Fruit fly (Drosophila melanogaster) whole organism, embryonic: ENCODE data around the gene Elp6.

Source experiments
- Blimp-1 ChIP-seq: fragments of 200-800 bp; sonication (Bioruptor generic); optimal IDR thresholded peaks from 3 replicates; lab custom pipeline; 2018; ENCODE audit warnings: missing biosample characterization, missing genetic modification characterization, mild to moderate bottlenecking, moderate library complexity, missing genetic modification reagents
- BtbVII ChIP-seq: fragments of 200-800 bp; sonication (Bioruptor generic); optimal IDR thresholded peaks from 3 replicates; lab custom pipeline; 2017; ENCODE audit warnings: missing biosample characterization, mild to moderate bottlenecking, missing genetic modification characterization
- CG10543 ChIP-seq: fragments of 200-800 bp; sonication (Bioruptor generic); optimal IDR thresholded peaks from 3 replicates; lab custom pipeline; 2017; ENCODE audit warnings: missing biosample characterization, mild to moderate bottlenecking, missing genetic modification characterization, moderate library complexity
- CG11247 ChIP-seq: fragments of 200-800 bp; sonication (Bioruptor generic); IDR thresholded peaks from 2 replicates; pipeline ENCODE4 v1.3.6; 2022; ENCODE audit warnings: missing biosample characterization, missing genetic modification characterization
- CG11456 ChIP-seq: fragments of 200-800 bp; sonication (Bioruptor generic); IDR thresholded peaks from 3 replicates; pipeline ENCODE4 v1.3.6; 2022; ENCODE audit warnings: missing biosample characterization, missing genetic modification characterization
- CG12071 ChIP-seq: fragments of 200-800 bp; sonication (Bioruptor generic); optimal IDR thresholded peaks from 3 replicates; lab custom pipeline; 2018; ENCODE audit warnings: missing biosample characterization, mild to moderate bottlenecking, missing genetic modification characterization
- CG13296 ChIP-seq: fragments of 200-800 bp; sonication (Bioruptor generic); optimal IDR thresholded peaks from 3 replicates; lab custom pipeline; 2018; ENCODE audit warnings: missing biosample characterization, mild to moderate bottlenecking, missing genetic modification characterization
- CG13624 ChIP-seq: fragments of 200-800 bp; sonication (Bioruptor generic); optimal IDR thresholded peaks from 2 replicates; lab custom pipeline; 2016; ENCODE audit warnings: missing biosample characterization, missing genetic modification characterization
- CG14014 ChIP-seq: fragments of 200-800 bp; sonication (Bioruptor generic); IDR thresholded peaks from 2 replicates; pipeline ENCODE4 v1.3.6; 2022; ENCODE audit warnings: missing biosample characterization, missing genetic modification characterization
- CG15479 ChIP-seq: fragments of 200-800 bp; sonication (Bioruptor generic); optimal IDR thresholded peaks from 3 replicates; lab custom pipeline; 2019; ENCODE audit warnings: missing biosample characterization, mild to moderate bottlenecking, missing genetic modification characterization, moderate library complexity
- CG17385 ChIP-seq: fragments of 200-800 bp; sonication (Bioruptor generic); optimal IDR thresholded peaks from 3 replicates; lab custom pipeline; 2018; ENCODE audit warnings: missing biosample characterization, mild to moderate bottlenecking, missing genetic modification characterization
- CG1792 ChIP-seq: fragments of 200-800 bp; sonication (Bioruptor generic); optimal IDR thresholded peaks from 2 replicates; lab custom pipeline; 2016; ENCODE audit warnings: missing biosample characterization, missing genetic modification characterization
- CG32767 ChIP-seq: fragments of 200-800 bp; sonication (Bioruptor generic); IDR thresholded peaks from 2 replicates; pipeline ENCODE4 v1.3.6; 2022; ENCODE audit warnings: missing biosample characterization, missing genetic modification characterization
- CG34376 ChIP-seq: fragments of 200-800 bp; sonication (Bioruptor generic); optimal IDR thresholded peaks from 2 replicates; lab custom pipeline; 2018; ENCODE audit warnings: missing biosample characterization, mild to moderate bottlenecking, missing genetic modification characterization
- CG4328 ChIP-seq: fragments of 200-800 bp; sonication (Bioruptor generic); optimal IDR thresholded peaks from 3 replicates; lab custom pipeline; 2017; ENCODE audit warnings: missing biosample characterization, missing genetic modification reagents, missing genetic modification characterization
- CG4707 ChIP-seq: fragments of 200-800 bp; sonication (Bioruptor generic); optimal IDR thresholded peaks from 2 replicates; lab custom pipeline; 2018; ENCODE audit warnings: missing biosample characterization, mild to moderate bottlenecking, missing genetic modification characterization, moderate library complexity
- CG7839 ChIP-seq: fragments of 200-800 bp; sonication (Bioruptor generic); optimal IDR thresholded peaks from 3 replicates; lab custom pipeline; 2018; ENCODE audit warnings: missing biosample characterization, mild to moderate bottlenecking, missing genetic modification characterization, moderate library complexity
- CG8359 ChIP-seq: fragments of 200-800 bp; sonication (Bioruptor generic); optimal IDR thresholded peaks from 2 replicates; lab custom pipeline; 2017; ENCODE audit warnings: missing biosample characterization, mild to moderate bottlenecking, missing genetic modification characterization, borderline replicate concordance
- CG8478 ChIP-seq: fragments of >200 bp; optimal IDR thresholded peaks from 2 replicates; lab custom pipeline; 2018
- D19B ChIP-seq: fragments of 200-800 bp; sonication (Bioruptor generic); optimal IDR thresholded peaks from 2 replicates; lab custom pipeline; 2017; ENCODE audit warnings: missing biosample characterization, mild to moderate bottlenecking, missing genetic modification characterization
- Dll ChIP-seq: fragments of 200-800 bp; sonication (Bioruptor generic); IDR thresholded peaks from 4 replicates; pipeline ENCODE4 v1.3.6; 2022; ENCODE audit warnings: missing biosample characterization, missing genetic modification characterization; ENCODE audit not compliant: partially characterized antibody
- Dref ChIP-seq: fragments of 200-800 bp; sonication (Bioruptor generic); IDR thresholded peaks from 2 replicates; pipeline ENCODE4 v1.3.6; 2022; ENCODE audit warnings: missing biosample characterization, missing genetic modification characterization
- Drgx ChIP-seq: fragments of 200-800 bp; sonication (Bioruptor generic); IDR thresholded peaks from 2 replicates; pipeline ENCODE4 v1.3.6; 2022; ENCODE audit warnings: missing biosample characterization, missing genetic modification characterization
- Fer1 ChIP-seq: fragments of 200-800 bp; sonication (Bioruptor generic); optimal IDR thresholded peaks from 2 replicates; lab custom pipeline; 2017; ENCODE audit warnings: missing biosample characterization, mild to moderate bottlenecking, missing genetic modification characterization
- HLH54F ChIP-seq: fragments of 200-800 bp; sonication (Bioruptor generic); optimal IDR thresholded peaks from 3 replicates; lab custom pipeline; 2016; ENCODE audit warnings: missing biosample characterization, missing genetic modification characterization
- Hr3 ChIP-seq: fragments of 200-800 bp; sonication (Bioruptor generic); optimal IDR thresholded peaks from 3 replicates; lab custom pipeline; 2016; ENCODE audit warnings: missing biosample characterization, missing genetic modification characterization
- Jarid2 ChIP-seq: fragments of 200-800 bp; sonication (Bioruptor generic); optimal IDR thresholded peaks from 3 replicates; lab custom pipeline; 2017; ENCODE audit warnings: mild to moderate bottlenecking, missing biosample characterization, missing genetic modification reagents, missing genetic modification characterization
- Lim3 ChIP-seq: fragments of 200-800 bp; sonication (Bioruptor generic); IDR thresholded peaks from 2 replicates; pipeline ENCODE4 v1.3.6; 2022; ENCODE audit warnings: missing biosample characterization, missing genetic modification characterization
- Meics ChIP-seq: fragments of 200-800 bp; sonication (Bioruptor generic); optimal IDR thresholded peaks from 2 replicates; lab custom pipeline; 2017; ENCODE audit warnings: missing biosample characterization, mild to moderate bottlenecking, missing genetic modification characterization
- NFAT ChIP-seq: fragments of 200-800 bp; sonication (Bioruptor generic); IDR thresholded peaks from 2 replicates; pipeline ENCODE4 v1.3.6; 2022; ENCODE audit warnings: missing biosample characterization, missing genetic modification characterization
- NfI ChIP-seq: fragments of 200-800 bp; sonication (Bioruptor generic); optimal IDR thresholded peaks from 3 replicates; lab custom pipeline; 2018; ENCODE audit warnings: missing biosample characterization, mild to moderate bottlenecking, missing genetic modification characterization, moderate library complexity
- Sin3A ChIP-seq: fragments of >200 bp; optimal IDR thresholded peaks from 2 replicates; lab custom pipeline; 2018
- Six4 ChIP-seq: fragments of 200-800 bp; sonication (Bioruptor generic); optimal IDR thresholded peaks from 2 replicates; lab custom pipeline; 2016; ENCODE audit warnings: missing biosample characterization, missing genetic modification characterization
- Trl ChIP-seq, 3 experiments: fragments of >200 bp in 2 of 3; fragments of 200-800 bp in 1 of 3; sonication (Bioruptor generic) in 1 of 3; optimal IDR thresholded peaks; 2 replicates in 1 of 3; 3 replicates in 2 of 3; lab custom pipeline; 2016 to 2017; ENCODE audit warnings: missing biosample characterization in 1 of 3, missing genetic modification characterization in 1 of 3
- cas ChIP-seq: fragments of 200-800 bp; sonication (Bioruptor generic); IDR thresholded peaks from 2 replicates; pipeline ENCODE4 v1.3.6; 2022; ENCODE audit warnings: missing biosample characterization, missing genetic modification characterization
- chm ChIP-seq: fragments of 200-800 bp; sonication (Bioruptor generic); IDR thresholded peaks from 2 replicates; pipeline ENCODE4 v1.3.6; 2022; ENCODE audit warnings: missing biosample characterization, missing genetic modification characterization
- crc ChIP-seq: fragments of 200-800 bp; sonication (Bioruptor generic); optimal IDR thresholded peaks from 2 replicates; lab custom pipeline; 2016; ENCODE audit warnings: missing biosample characterization, missing genetic modification characterization
- dmrt11E ChIP-seq: fragments of 200-800 bp; sonication (Bioruptor generic); optimal IDR thresholded peaks from 3 replicates; lab custom pipeline; 2018; ENCODE audit warnings: missing biosample characterization, mild to moderate bottlenecking, missing genetic modification characterization, moderate library complexity
- ftz-f1 ChIP-seq: fragments of 200-800 bp; sonication (Bioruptor generic); optimal IDR thresholded peaks from 2 replicates; lab custom pipeline; 2016; ENCODE audit warnings: missing biosample characterization, missing genetic modification characterization
- insv ChIP-seq, 2 experiments: fragments of 200-800 bp; sonication (Bioruptor generic); optimal IDR thresholded peaks; 3 replicates each; lab custom pipeline; 2016 to 2018; ENCODE audit warnings: missing biosample characterization in 2 of 2, missing genetic modification characterization in 2 of 2
- jumu ChIP-seq: fragments of 200-800 bp; sonication (Bioruptor generic); optimal IDR thresholded peaks from 3 replicates; lab custom pipeline; 2016; ENCODE audit warnings: missing biosample characterization, missing genetic modification characterization
- lilli ChIP-seq: fragments of 200-800 bp; sonication (Bioruptor generic); optimal IDR thresholded peaks from 3 replicates; lab custom pipeline; 2016; ENCODE audit warnings: missing biosample characterization, missing genetic modification characterization
- otp ChIP-seq: fragments of 200-800 bp; sonication (Bioruptor generic); IDR thresholded peaks from 3 replicates; pipeline ENCODE4, ENCODE4 v1.3.6; 2022; ENCODE audit warnings: missing biosample characterization, missing genetic modification characterization
- pan ChIP-seq, 4 experiments: fragments of >200 bp in 3 of 4; fragments of 200-800 bp in 1 of 4; sonication (Bioruptor generic) in 1 of 4; optimal IDR thresholded peaks in 3 of 4; IDR thresholded peaks in 1 of 4; 2 replicates each; pipeline versions ENCODE4 v1.3.6 to Lab custom; 2017 to 2022; ENCODE audit warnings: missing biosample characterization in 2 of 4, missing genetic modification characterization in 2 of 4, mixed read lengths in 1 of 4
- sc ChIP-seq, 3 experiments: fragments of >200 bp in 2 of 3; fragments of 200-800 bp in 1 of 3; sonication (Bioruptor generic) in 1 of 3; optimal IDR thresholded peaks; 2 replicates in 2 of 3; 3 replicates in 1 of 3; lab custom pipeline; 2017; ENCODE audit warnings: mild to moderate bottlenecking in 1 of 3, missing biosample characterization in 1 of 3, missing genetic modification characterization in 1 of 3, missing genetic modification reagents in 1 of 3
- stc ChIP-seq: fragments of 200-800 bp; sonication (Bioruptor generic); IDR thresholded peaks from 2 replicates; pipeline ENCODE4 v1.3.6; 2022; ENCODE audit warnings: missing biosample characterization, missing genetic modification characterization
- tin ChIP-seq: fragments of 200-800 bp; sonication (Bioruptor generic); optimal IDR thresholded peaks from 3 replicates; lab custom pipeline; 2016; ENCODE audit warnings: missing biosample characterization, missing genetic modification characterization
- unc-4 ChIP-seq: fragments of 200-800 bp; sonication (Bioruptor generic); IDR thresholded peaks from 2 replicates; pipeline ENCODE4 v1.3.6; 2022; ENCODE audit warnings: missing biosample characterization, missing genetic modification characterization; ENCODE audit not compliant: partially characterized antibody
- unpg ChIP-seq: fragments of 200-800 bp; sonication (Bioruptor generic); optimal IDR thresholded peaks from 3 replicates; lab custom pipeline; 2018; ENCODE audit warnings: missing biosample characterization, mild to moderate bottlenecking, missing genetic modification characterization, moderate library complexity
- wdn ChIP-seq: fragments of 200-800 bp; sonication (Bioruptor generic); IDR thresholded peaks from 2 replicates; pipeline ENCODE4 v1.3.6; 2022; ENCODE audit warnings: missing biosample characterization, missing genetic modification characterization

Elp6 gene

dm6 chr3R:13382656-13383142 lies 16.0 kb upstream of the Elp6 start (continued):
- TF ChIP-seq Dref (no peak), cas (GFP tag; lab: Robert Waterston, UW) (no peak), unpg (GFP tag; lab: Kevin White, UChicago) (no peak), Jarid2 (no peak), Blimp-1 (GFP tag; lab: Kevin White, UChicago) (no peak), CG13296 (GFP tag; lab: Kevin White, UChicago) (no peak), HLH54F (no peak), wdn (GFP tag; lab: Robert Waterston, UW) (no peak), CG4707 (GFP tag; lab: Kevin White, UChicago) (no peak), CG32767 (GFP tag; lab: Robert Waterston, UW) (peak; percentile 45; the same call in 1 of the 2 replicates), sc (optimal IDR thresholded peaks at IDR 0.05; lab: Kevin White, UChicago) (no peak), sc (GFP tag; optimal IDR thresholded peaks at IDR 0.05; lab: Kevin White, UChicago) (no peak), Lim3 (no peak), NfI (GFP tag; lab: Kevin White, UChicago) (no peak), CG7839 (no peak), Fer1 (GFP tag; lab: Kevin White, UChicago) (peak; percentile 29), Sin3A (no peak), BtbVII (GFP tag; lab: Kevin White, UChicago) (peak; percentile 54), Hr3 (GFP tag; lab: Kevin White, UChicago) (no peak), Six4 (GFP tag; lab: Kevin White, UChicago) (peak; percentile 5), chm (GFP tag; lab: Robert Waterston, UW) (no peak), lilli (GFP tag; lab: Kevin White, UChicago) (peak; percentile 27), CG34376 (GFP tag; lab: Kevin White, UChicago) (peak; percentile 31), jumu (GFP tag; lab: Kevin White, UChicago) (no peak), stc (GFP tag; lab: Robert Waterston, UW) (no peak), CG11247 (GFP tag; lab: Robert Waterston, UW) (no peak), ftz-f1 (peak; percentile 69), CG15479 (peak; percentile 12), Drgx (GFP tag; lab: Robert Waterston, UW) (no peak), Meics (no peak), D19B (GFP tag; lab: Kevin White, UChicago) (peak; percentile 6), NFAT (GFP tag; lab: Robert Waterston, UW) (peak; percentile 34; the same call in 1 of the 2 replicates), CG10543 (peak; percentile 24), CG12071 (GFP tag; lab: Kevin White, UChicago) (no peak), CG13624 (GFP tag; lab: Kevin White, UChicago) (peak; percentile 26), crc (no peak), unc-4 (GFP tag; lab: Robert Waterston, UW) (no peak), pan (optimal IDR thresholded peaks at IDR 0.05; lab: Kevin White, UChicago) (no peak), pan (GFP tag; optimal IDR thresholded peaks at IDR 0.05 in 1 of 2, IDR thresholded peaks at IDR 0.05 in 1 of 2) (peak in 1 of 2 experiments; percentile 7), Dll (0 out of 4 replicates have a peak, but pooled peaks have one; percentile 24), insv (GFP tag; optimal IDR thresholded peaks at IDR 0.05; lab: Kevin White, UChicago) (no peak), CG8478 (peak; percentile 40), otp (GFP tag; lab: Robert Waterston, UW) (no peak), CG11456 (GFP tag; lab: Robert Waterston, UW) (no peak), dmrt11E (tag; lab: Kevin White, UChicago) (no peak), tin (GFP tag; lab: Kevin White, UChicago) (no peak), CG8359 (no peak), CG14014 (GFP tag; lab: Robert Waterston, UW) (peak; percentile 37; the same call in 1 of the 2 replicates), CG17385 (peak; percentile 35), CG1792 (no peak), CG4328 (no peak), Trl (optimal IDR thresholded peaks at IDR 0.05; lab: Kevin White, UChicago) (peak; percentile 43 to 62), Trl (GFP tag; optimal IDR thresholded peaks at IDR 0.05; lab: Kevin White, UChicago) (no peak)
